Fruit fly (Drosophila melanogaster): ENCODE data around the gene Kul.

Gene Kul

DNA sequence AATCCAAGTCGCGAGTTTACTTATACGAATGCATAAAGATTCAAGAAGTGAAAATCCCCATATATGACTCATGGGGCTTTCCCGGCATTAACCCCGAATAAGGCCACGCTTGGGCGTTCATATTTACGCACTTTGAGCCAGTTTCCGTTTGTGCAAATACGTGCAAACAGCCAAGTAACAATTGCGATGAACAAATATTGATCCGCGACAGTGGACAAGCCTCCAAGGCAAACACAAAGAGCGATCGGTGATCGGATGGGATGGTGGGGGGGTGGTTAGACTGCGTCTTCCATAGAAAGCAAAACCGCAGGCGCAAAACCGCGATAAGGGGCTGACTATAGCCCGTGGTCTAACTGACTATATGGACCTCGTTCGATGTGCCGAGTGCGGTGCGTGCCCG lies 31.6 kb downstream of the Kul start (continued):
- TF ChIP-seq Deaf1 (tag; optimal IDR thresholded peaks at IDR 0.05) (peak; percentile 0), Atf6 (GFP tag; IDR thresholded peaks at IDR 0.05) (no peak), CG7745 (tag; optimal IDR thresholded peaks at IDR 0.05) (no peak), Fer3 (tag; optimal IDR thresholded peaks at IDR 0.05) (peak; percentile 17), CG16863 (GFP tag; optimal IDR thresholded peaks at IDR 0.05) (no peak), CG1792 (GFP tag; optimal IDR thresholded peaks at IDR 0.05) (peak; percentile 68), ci (GFP tag; IDR thresholded peaks at IDR 0.05) (peak; percentile 69; the same call in 2 of the 3 replicates), amos (GFP tag; IDR thresholded peaks at IDR 0.05; ENCODE audit: partially characterized antibody) (no peak), zfh2 (GFP tag; optimal IDR thresholded peaks at IDR 0.05) (no peak), cas (GFP tag; IDR thresholded peaks at IDR 0.05) (no peak), zfh1 (GFP tag; IDR thresholded peaks at IDR 0.05) (no peak; the same call in 2 of the 3 replicates), CG9437 (GFP tag; optimal IDR thresholded peaks at IDR 0.05) (no peak), abd-A (tag; optimal IDR thresholded peaks at IDR 0.05) (no peak), CG8478 (optimal IDR thresholded peaks at IDR 0.05) (no peak), ind (GFP tag; optimal IDR thresholded peaks at IDR 0.05) (no peak), org-1 (GFP tag; optimal IDR thresholded peaks at IDR 0.05) (peak; percentile 9), Gsc (GFP tag; IDR thresholded peaks at IDR 0.05) (no peak), CG2678 (tag; optimal IDR thresholded peaks at IDR 0.05) (peak; percentile 31), CG15696 (tag; optimal IDR thresholded peaks at IDR 0.05) (no peak), MBD-R2 (GFP tag; IDR thresholded peaks at IDR 0.05) (peak; percentile 13; the same call in 1 of the 2 replicates), bab2 (GFP tag; optimal IDR thresholded peaks at IDR 0.05) (peak; percentile 43), CkIIα-i1 (GFP tag; IDR thresholded peaks at IDR 0.05) (no peak), D (optimal IDR thresholded peaks at IDR 0.05) (no peak), D (GFP tag; optimal IDR thresholded peaks at IDR 0.05) (no peak), CG43689 (GFP tag; IDR thresholded peaks at IDR 0.05) (no peak), CG2202 (tag; optimal IDR thresholded peaks at IDR 0.05) (no peak), so (GFP tag; IDR thresholded peaks at IDR 0.05) (0 out of 3 replicates have a peak, but pooled peaks have one; percentile 16), otp (GFP tag; IDR thresholded peaks at IDR 0.05) (0 out of 3 replicates have a peak, but pooled peaks have one; percentile 19), PHDP (tag; optimal IDR thresholded peaks at IDR 0.05) (peak; percentile 25), lola (GFP tag; optimal IDR thresholded peaks at IDR 0.05) (no peak), dan (GFP tag; IDR thresholded peaks at IDR 0.05) (no peak), CG12236 (GFP tag; optimal IDR thresholded peaks at IDR 0.05) (no peak), C15 (GFP tag; IDR thresholded peaks at IDR 0.05) (0 out of 3 replicates have a peak, but pooled peaks have one; percentile 46), tll (GFP tag; optimal IDR thresholded peaks at IDR 0.05) (no peak), NfI (GFP tag; optimal IDR thresholded peaks at IDR 0.05) (no peak), lab (GFP tag; optimal IDR thresholded peaks at IDR 0.05) (peak; percentile 53), bsh (GFP tag; optimal IDR thresholded peaks at IDR 0.05) (peak in 1 of 2 experiments; percentile 6), CG12659 (GFP tag; optimal IDR thresholded peaks at IDR 0.05) (no peak), tgo (GFP tag; IDR thresholded peaks at IDR 0.05) (no peak; the same call in 2 of the 3 replicates), CG1233 (GFP tag; optimal IDR thresholded peaks at IDR 0.05) (peak; percentile 31), Mrtf (GFP tag; IDR thresholded peaks at IDR 0.05) (peak; percentile 52; the same call in 2 of the 3 replicates), CG9932 (GFP tag; IDR thresholded peaks at IDR 0.05) (no peak), CG14441 (GFP tag; IDR thresholded peaks at IDR 0.05) (no peak; the same call in 1 of the 2 replicates), gro (GFP tag; optimal IDR thresholded peaks at IDR 0.05) (no peak), crc (GFP tag; optimal IDR thresholded peaks at IDR 0.05) (no peak), ken (GFP tag; IDR thresholded peaks at IDR 0.05) (0 out of 3 replicates have a peak, but pooled peaks have one; percentile 40), salm (tag; optimal IDR thresholded peaks at IDR 0.05) (no peak), sqz (GFP tag; optimal IDR thresholded peaks at IDR 0.05) (no peak), CG8388 (GFP tag; optimal IDR thresholded peaks at IDR 0.05) (no peak), Hr78 (GFP tag; optimal IDR thresholded peaks at IDR 0.05) (no peak), unc-4 (GFP tag; IDR thresholded peaks at IDR 0.05; ENCODE audit: partially characterized antibody) (no peak)

All from whole organism, embryonic.